Worm (Caenorhabditis elegans): ENCODE measurements around the gene nspc-1.
"Not testable (repeated sequence)": the region's sequence is repeated elsewhere in the genome, so short reads cannot be mapped to it uniquely, and the experiment has no call there.

Gene nspc-1

DNA sequence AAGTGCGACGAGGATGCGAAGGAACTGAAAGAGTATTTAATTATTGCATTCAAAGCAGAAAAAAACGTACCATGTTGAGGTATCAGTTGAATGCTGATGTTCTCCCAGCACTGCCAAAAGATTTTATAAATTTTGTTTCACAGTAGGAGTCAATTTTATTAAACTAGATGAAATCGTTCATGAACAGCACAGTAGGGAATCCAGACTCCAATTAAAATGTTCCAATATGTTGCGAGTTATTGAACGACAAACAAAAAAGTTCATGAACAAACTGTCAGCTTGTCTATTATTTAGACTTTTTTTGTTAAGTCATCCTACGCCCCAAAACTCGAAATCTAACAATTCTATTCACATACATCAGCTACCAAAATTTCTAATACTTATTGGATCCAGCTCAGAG lies at the start of gene nspc-1:
nspc-1 (minus strand) TSS at position 101 of the 400 bp plus-strand sequence.
- not testable (repeated sequence) for TF ChIP-seq ceh-14 (tag; optimal IDR thresholded peaks at IDR 0.05); dmd-4 (tag; optimal IDR thresholded peaks at IDR 0.05; ENCODE audit: borderline replicate concordance); npax-4 (tag; optimal IDR thresholded peaks at IDR 0.05)

DNA sequence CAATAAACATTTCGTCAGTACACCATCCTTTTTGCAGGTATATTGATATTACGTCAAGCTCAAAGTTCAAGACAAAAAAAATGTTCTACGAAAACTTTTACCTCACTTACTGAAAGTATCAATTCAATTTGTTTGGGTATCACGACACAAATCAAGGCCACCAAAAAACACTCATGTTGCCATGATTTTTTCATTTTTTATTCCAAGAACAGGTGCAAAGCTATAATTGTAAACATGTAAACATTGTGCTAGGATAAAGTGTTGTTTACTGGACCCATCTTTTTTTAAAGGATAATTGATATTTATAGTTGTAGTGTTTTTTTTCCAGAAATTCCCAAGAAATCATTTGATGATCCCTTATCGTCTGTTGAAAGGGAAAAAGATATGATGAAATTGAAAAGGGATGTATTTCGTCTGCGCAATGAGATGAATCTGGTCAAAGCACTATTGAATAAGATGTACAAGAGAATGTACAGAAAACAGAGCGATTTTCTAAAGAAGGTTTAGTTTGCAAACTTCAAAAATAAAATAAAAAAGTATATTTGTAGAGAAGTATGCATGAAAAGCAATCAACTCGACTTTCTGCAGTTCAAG lies 48.0 kb upstream of the nspc-1 start:
- TF ChIP-seq ama-1 (optimal IDR thresholded peaks at IDR 0.05) = no peak
- no peak for TF ChIP-seq tbx-7 (tag; optimal IDR thresholded peaks at IDR 0.05)
- TF ChIP-seq unc-3 (GFP tag; conservative IDR thresholded peaks at IDR 0.05) = no peak
- no peak for TF ChIP-seq unc-3 (tag; optimal IDR thresholded peaks at IDR 0.05)
- no peak for TF ChIP-seq ceh-2 (tag; optimal IDR thresholded peaks at IDR 0.05)
- no peak for TF ChIP-seq ceh-9 (tag; optimal IDR thresholded peaks at IDR 0.05)
- no peak for TF ChIP-seq lin-11 (tag; optimal IDR thresholded peaks at IDR 0.05)

DNA sequence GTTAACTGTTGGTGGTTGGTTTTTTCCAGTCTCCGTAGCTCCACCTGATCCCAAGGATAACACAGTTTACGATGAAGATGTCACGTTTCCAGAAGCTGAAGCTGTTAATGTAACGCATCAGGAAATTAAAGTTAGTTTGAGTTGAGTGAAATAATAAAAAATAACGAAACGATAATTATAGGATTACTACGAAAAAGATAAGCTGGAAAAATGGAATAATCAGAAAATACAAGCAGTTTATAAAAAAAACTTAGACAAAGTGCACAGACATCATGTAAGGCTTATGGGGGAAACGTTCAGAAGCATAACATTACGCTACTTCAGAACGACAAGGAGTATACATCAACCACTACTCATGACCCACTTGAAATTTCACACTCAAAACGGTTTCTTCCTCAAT lies 46.5 kb upstream of the nspc-1 start, which contains the start of gene F18E9.8:
F18E9.8 (minus strand) TSS at position 101 of the 400 bp plus-strand sequence.
- no peak for TF ChIP-seq unc-3 (GFP tag; conservative IDR thresholded peaks at IDR 0.05)
- no peak for TF ChIP-seq unc-3 (tag; optimal IDR thresholded peaks at IDR 0.05)
- TF ChIP-seq sox-2 (GFP tag; IDR thresholded peaks at IDR 0.05) = no peak
- TF ChIP-seq ahr-1 (tag; optimal IDR thresholded peaks at IDR 0.05) = no peak

DNA sequence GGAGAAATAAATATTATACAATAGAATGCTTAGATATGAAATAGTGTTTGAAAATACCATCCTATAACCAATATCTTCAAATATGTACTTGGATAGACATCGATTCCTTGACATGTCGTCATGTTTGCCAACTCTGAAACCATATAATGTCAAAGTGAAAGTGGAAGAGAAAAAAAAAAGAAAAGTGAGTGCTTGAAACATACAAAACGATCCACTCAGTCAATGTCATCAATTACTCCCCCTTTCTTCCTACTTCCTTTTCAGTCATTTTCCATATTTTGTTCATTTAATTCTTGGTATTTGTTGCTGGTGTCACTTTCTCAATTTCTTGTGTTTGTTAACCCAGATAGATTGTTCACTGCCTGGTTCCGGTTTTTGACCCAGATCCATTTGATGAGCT lies 45.3 kb upstream of the nspc-1 start, which contains the start of gene F18E9.4:
F18E9.4 (plus strand) TSS at position 301 of the 400 bp plus-strand sequence.
- TF ChIP-seq fax-1 (tag; optimal IDR thresholded peaks at IDR 0.05) (no peak), unc-3 (GFP tag; conservative IDR thresholded peaks at IDR 0.05) (no peak), unc-3 (tag; optimal IDR thresholded peaks at IDR 0.05) (no peak), hlh-8 (tag; optimal IDR thresholded peaks at IDR 0.05) (no peak), F13H6.1 (tag; optimal IDR thresholded peaks at IDR 0.05) (no peak), T23F11.4 (GFP tag; optimal IDR thresholded peaks at IDR 0.05) (no peak), K09A11.1 (tag; optimal IDR thresholded peaks at IDR 0.05; ENCODE audit: insufficient read depth) (no peak), nhr-11 (tag; optimal IDR thresholded peaks at IDR 0.05) (no peak), ceh-6 (GFP tag; optimal IDR thresholded peaks at IDR 0.05) (no peak), sdc-2 (tag; optimal IDR thresholded peaks at IDR 0.05) (no peak), tbx-7 (tag; optimal IDR thresholded peaks at IDR 0.05) (no peak), zip-5 (tag; optimal IDR thresholded peaks at IDR 0.05) (no peak), dve-1 (tag; optimal IDR thresholded peaks at IDR 0.05) (no peak), rnt-1 (tag; optimal IDR thresholded peaks at IDR 0.05) (no peak), ama-1 (optimal IDR thresholded peaks at IDR 0.05) (no peak), ttx-3 (tag; optimal IDR thresholded peaks at IDR 0.05) (no peak), ceh-2 (tag; optimal IDR thresholded peaks at IDR 0.05) (no peak), pax-1 (tag; optimal IDR thresholded peaks at IDR 0.05) (no peak), eyg-1 (tag; optimal IDR thresholded peaks at IDR 0.05) (no peak), C08G9.2 (tag; optimal IDR thresholded peaks at IDR 0.05) (no peak)

DNA sequence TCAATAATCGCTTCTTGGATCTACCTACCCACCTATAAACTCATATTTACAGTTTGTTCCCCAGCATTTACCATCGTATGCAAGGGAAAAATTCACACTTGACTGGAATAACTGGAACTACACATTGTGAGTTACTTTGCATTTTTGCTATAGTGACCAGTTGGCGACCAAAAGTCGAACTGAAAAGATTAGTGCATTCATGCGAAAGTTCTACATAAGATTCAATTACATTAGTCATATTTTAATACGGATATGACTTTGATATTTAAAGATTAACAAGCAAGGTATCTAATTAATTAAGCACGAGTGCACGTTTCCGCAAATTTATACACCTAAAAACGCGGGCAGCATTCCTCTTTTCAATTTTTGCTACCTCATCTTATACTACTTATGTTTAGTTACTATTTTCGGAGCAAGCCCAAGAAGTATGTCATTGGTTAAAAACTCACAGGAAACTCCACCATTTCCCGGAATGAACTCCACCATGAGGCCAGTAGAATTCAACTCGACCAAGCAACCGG lies 36.2 kb upstream of the nspc-1 start, which contains the start of gene jmjd-3.1:
jmjd-3.1 (plus strand) TSS at position 51 of the 521 bp plus-strand sequence.
- TF ChIP-seq hlh-13 (GFP tag; optimal IDR thresholded peaks at IDR 0.05) = no peak
- TF ChIP-seq unc-55 (GFP tag; optimal IDR thresholded peaks at IDR 0.05) = no peak
- TF ChIP-seq sox-2 (GFP tag; IDR thresholded peaks at IDR 0.05) = no peak
- no peak for TF ChIP-seq zip-5 (tag; optimal IDR thresholded peaks at IDR 0.05)
- TF ChIP-seq tbx-7 (tag; optimal IDR thresholded peaks at IDR 0.05) = no peak
- TF ChIP-seq fkh-6 (tag; optimal IDR thresholded peaks at IDR 0.05) = no peak
- no peak for TF ChIP-seq pag-3 (tag; optimal IDR thresholded peaks at IDR 0.05; ENCODE audit: borderline replicate concordance)
- TF ChIP-seq ceh-24 (tag; optimal IDR thresholded peaks at IDR 0.05) = no peak
- no peak for TF ChIP-seq ama-1 (optimal IDR thresholded peaks at IDR 0.05)
- TF ChIP-seq ceh-18 (tag; optimal IDR thresholded peaks at IDR 0.05) = no peak
- no peak for TF ChIP-seq dve-1 (tag; optimal IDR thresholded peaks at IDR 0.05)
- TF ChIP-seq gmeb-2 (tag; optimal IDR thresholded peaks at IDR 0.05) = no peak
- no peak for TF ChIP-seq nhr-11 (tag; optimal IDR thresholded peaks at IDR 0.05)
- TF ChIP-seq K09A11.1 (tag; optimal IDR thresholded peaks at IDR 0.05; ENCODE audit: insufficient read depth) = no peak
- TF ChIP-seq madf-2 (tag; optimal IDR thresholded peaks at IDR 0.05) = no peak
- no peak for TF ChIP-seq ets-4 (tag; optimal IDR thresholded peaks at IDR 0.05)
- TF ChIP-seq ceh-45 (GFP tag; IDR thresholded peaks at IDR 0.05) = no peak

All from whole organism, late embryonic.